Worm (Caenorhabditis elegans): ENCODE results near the gene mog-3.

DNA sequence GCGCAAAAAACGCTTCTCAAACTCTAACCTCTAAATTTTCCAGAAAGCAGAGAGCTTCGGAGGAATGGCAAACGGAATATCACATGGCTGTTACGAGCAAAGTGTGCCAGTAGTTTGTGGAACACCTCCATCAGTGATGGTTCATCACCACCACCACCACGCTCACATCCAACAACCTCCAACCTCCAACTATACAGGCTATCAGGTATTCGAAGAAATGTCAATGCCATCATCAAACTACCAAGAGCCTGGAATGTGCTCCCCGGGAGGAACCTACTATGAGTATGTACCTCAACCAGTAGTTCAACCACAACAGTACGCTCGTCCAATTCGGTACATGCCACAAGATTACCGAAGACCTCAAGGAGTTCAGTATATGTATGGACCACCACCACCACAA, 35.2 kb downstream of the mog-3 start:
- TF ChIP-seq pros-1 (tag; optimal IDR thresholded peaks at IDR 0.05), result no peak
- no peak for TF ChIP-seq dmd-4 (tag; optimal IDR thresholded peaks at IDR 0.05; ENCODE audit: borderline replicate concordance)
- TF ChIP-seq pag-3 (tag; optimal IDR thresholded peaks at IDR 0.05; ENCODE audit: borderline replicate concordance), result no peak
- TF ChIP-seq gmeb-2 (tag; optimal IDR thresholded peaks at IDR 0.05), result no peak
- no peak for TF ChIP-seq fkh-10 (GFP tag; optimal IDR thresholded peaks at IDR 0.05)
- TF ChIP-seq rnt-1 (tag; optimal IDR thresholded peaks at IDR 0.05), result no peak
